Fruit fly (Drosophila melanogaster) Kc167 (cell line): ENCODE data around the gene CROT.

Experiments used
- Sin3A ChIP-seq: fragments of >200 bp; optimal IDR thresholded peaks from 2 replicates; lab custom pipeline; 2018; ENCODE audit warnings: missing external identifiers
- h ChIP-seq: fragments of >200 bp; optimal IDR thresholded peaks from 3 replicates; lab custom pipeline; 2018; ENCODE audit warnings: missing external identifiers

dm6 chr3R:27655109-27655508 lies 51.4 kb downstream of the CROT start:
- TF ChIP-seq Sin3A (no peak), h (lab: Kevin White, UChicago) (no peak)
